Worm (Caenorhabditis elegans): Measurements from ENCODE around the gene Y44A6D.3.
A peak's percentile ranks its signal among the peaks of the same experiment; 100 is the strongest.

The Y44A6D.3 gene

DNA sequence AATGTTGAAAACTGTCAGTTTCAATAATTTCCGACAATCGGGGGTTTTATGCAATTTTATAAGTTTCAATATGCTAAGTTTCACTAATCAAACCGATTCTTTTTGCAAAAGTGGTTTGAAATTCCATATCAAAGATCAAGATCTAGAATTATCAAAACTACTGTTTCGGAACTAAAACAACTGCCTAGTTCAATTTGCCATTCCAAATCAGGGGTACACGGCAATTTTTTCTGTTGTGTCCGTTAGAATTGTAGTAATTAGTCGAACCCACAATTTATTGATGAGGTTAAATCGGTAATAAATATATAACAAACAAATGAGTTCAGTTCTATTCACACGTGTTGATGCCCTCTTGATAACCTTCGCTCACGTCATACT lies 6.4 kb downstream of the Y44A6D.3 start:
- TF ChIP-seq elt-1 (tag; optimal IDR thresholded peaks at IDR 0.05; ENCODE audit: borderline replicate concordance, insufficient read depth) = no peak
- no peak for TF ChIP-seq nhr-237 (tag; optimal IDR thresholded peaks at IDR 0.05)

DNA sequence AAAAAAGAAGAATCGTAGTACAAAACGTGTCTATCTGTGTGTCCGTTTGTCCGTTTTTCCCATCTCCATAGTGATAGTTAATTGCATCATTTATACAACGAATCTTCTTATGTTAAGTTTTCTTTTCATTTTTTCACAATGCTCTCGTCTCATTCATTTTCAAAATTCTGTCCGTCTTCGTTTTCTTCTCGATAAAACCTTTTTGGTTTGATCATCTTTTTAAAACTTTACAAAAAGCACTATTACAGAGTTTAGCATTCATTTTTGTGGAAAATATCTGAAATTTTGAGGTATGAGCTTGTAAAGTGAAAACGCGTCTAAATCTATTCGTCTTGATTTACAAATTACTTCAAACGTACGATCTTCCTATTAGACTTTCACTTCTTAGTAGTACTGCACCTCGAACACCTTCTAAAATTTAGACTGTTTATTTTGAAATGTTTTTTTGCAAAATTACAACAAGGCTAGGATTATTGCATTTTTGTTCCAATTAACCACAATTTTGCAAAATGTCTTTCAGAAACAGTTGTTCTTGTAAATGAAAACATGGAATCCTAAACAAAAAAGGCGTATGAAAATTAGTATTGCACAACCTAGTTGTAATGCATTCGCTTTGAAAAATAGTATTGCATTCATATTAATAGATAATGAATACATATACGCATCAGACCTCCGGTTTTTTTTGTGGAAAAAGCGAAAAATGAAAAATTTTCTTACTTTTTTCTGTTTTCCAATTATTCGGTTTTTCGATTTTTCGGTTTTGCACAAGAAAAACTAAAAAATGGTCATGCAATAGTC lies 7.0 kb downstream of the Y44A6D.3 start:
- TF ChIP-seq snpc-4 (tag; optimal IDR thresholded peaks at IDR 0.05) = no peak
- TF ChIP-seq ceh-83 (GFP tag; optimal IDR thresholded peaks at IDR 0.05) = no peak
- TF ChIP-seq hlh-1 (tag; optimal IDR thresholded peaks at IDR 0.05) = no peak
- no peak for TF ChIP-seq pha-4 (tag; optimal IDR thresholded peaks at IDR 0.05)
- no peak for TF ChIP-seq nhr-237 (tag; optimal IDR thresholded peaks at IDR 0.05)
- TF ChIP-seq zip-8 (tag; optimal IDR thresholded peaks at IDR 0.05) = no peak
- TF ChIP-seq mls-2 (tag; optimal IDR thresholded peaks at IDR 0.05) = no peak
- TF ChIP-seq ham-2 (GFP tag; optimal IDR thresholded peaks at IDR 0.05) = no peak
- TF ChIP-seq sptf-1 (tag; optimal IDR thresholded peaks at IDR 0.05) = no peak
- no peak for TF ChIP-seq mab-5 (tag; optimal IDR thresholded peaks at IDR 0.05)
- no peak for TF ChIP-seq sem-2 (GFP tag; optimal IDR thresholded peaks at IDR 0.05)
- TF ChIP-seq M03D4.4 (tag; optimal IDR thresholded peaks at IDR 0.05) = no peak
- no peak for TF ChIP-seq elt-1 (tag; optimal IDR thresholded peaks at IDR 0.05; ENCODE audit: borderline replicate concordance, insufficient read depth)
- TF ChIP-seq lin-13 (tag; optimal IDR thresholded peaks at IDR 0.05) = no peak
- TF ChIP-seq blmp-1 (tag; optimal IDR thresholded peaks at IDR 0.05) = no peak

DNA sequence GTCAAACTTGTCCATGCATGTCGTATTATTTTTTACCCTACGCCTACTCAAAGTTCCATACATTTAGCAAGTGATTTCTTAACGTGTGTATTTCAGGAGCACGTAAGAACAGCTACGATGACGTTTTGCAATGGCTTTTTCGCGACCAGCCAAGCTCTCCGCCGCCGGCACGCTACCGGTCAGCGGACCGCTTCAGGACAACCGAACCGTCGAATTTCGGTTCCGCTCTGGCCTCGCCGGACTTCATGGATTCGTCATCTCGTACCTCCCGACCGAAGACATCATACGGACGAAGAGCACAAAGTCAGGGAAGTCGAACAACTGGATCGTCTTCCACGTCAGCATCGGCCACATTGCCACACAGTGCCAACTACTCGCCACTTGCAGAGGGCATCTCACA lies 8.6 kb downstream of the Y44A6D.3 start:
- TF ChIP-seq nhr-28 (tag; optimal IDR thresholded peaks at IDR 0.05) = no peak
- no peak for TF ChIP-seq elt-1 (tag; optimal IDR thresholded peaks at IDR 0.05; ENCODE audit: borderline replicate concordance, insufficient read depth)
- TF ChIP-seq mep-1 (tag; optimal IDR thresholded peaks at IDR 0.05) = no peak
- no peak for TF ChIP-seq ceh-39 (tag; optimal IDR thresholded peaks at IDR 0.05)
- TF ChIP-seq zip-8 (tag; optimal IDR thresholded peaks at IDR 0.05) = no peak
- TF ChIP-seq lin-32 (GFP tag; optimal IDR thresholded peaks at IDR 0.05) = no peak
- no peak for TF ChIP-seq M03D4.4 (tag; optimal IDR thresholded peaks at IDR 0.05)
- TF ChIP-seq lsy-2 (tag; optimal IDR thresholded peaks at IDR 0.05) = no peak
- no peak for TF ChIP-seq bed-3 (GFP tag; optimal IDR thresholded peaks at IDR 0.05)
- no peak for TF ChIP-seq unc-39 (tag; optimal IDR thresholded peaks at IDR 0.05)

DNA sequence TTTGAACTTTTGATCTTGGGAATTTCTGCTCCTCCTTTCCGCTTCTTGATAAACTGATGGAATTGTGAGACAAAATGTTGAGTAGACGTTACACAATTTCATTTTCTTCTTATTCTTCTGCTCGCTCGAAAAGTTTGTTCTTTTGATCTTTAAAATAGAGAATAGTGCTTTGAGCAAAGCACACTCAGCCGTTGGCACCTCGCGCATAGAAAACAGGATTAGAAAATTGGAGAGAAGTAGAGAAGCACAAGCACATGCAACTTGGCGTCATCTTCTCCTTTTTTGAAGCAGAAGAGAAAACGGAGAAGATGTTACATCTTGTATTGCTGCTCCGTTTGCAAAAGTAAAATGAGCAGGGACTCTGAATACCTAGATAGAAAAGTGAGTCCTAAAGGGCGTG lies 10.0 kb downstream of the Y44A6D.3 start:
- TF ChIP-seq cnd-1 (tag; optimal IDR thresholded peaks at IDR 0.05) (no peak), elt-3 (tag; optimal IDR thresholded peaks at IDR 0.05) (no peak), ces-1 (GFP tag; optimal IDR thresholded peaks at IDR 0.05) (peak; percentile 96), mep-1 (tag; optimal IDR thresholded peaks at IDR 0.05) (peak; percentile 33), unc-62 (GFP tag; optimal IDR thresholded peaks at IDR 0.05) (peak; percentile 30), pha-4 (tag; optimal IDR thresholded peaks at IDR 0.05) (no peak), nhr-12 (tag; optimal IDR thresholded peaks at IDR 0.05) (no peak), mls-2 (tag; optimal IDR thresholded peaks at IDR 0.05) (no peak), mab-5 (tag; optimal IDR thresholded peaks at IDR 0.05) (no peak), ceh-43 (GFP tag; optimal IDR thresholded peaks at IDR 0.05) (no peak), nhr-237 (tag; optimal IDR thresholded peaks at IDR 0.05) (no peak), lin-32 (GFP tag; optimal IDR thresholded peaks at IDR 0.05) (no peak), drap-1 (GFP tag; optimal IDR thresholded peaks at IDR 0.05) (no peak), sptf-1 (tag; optimal IDR thresholded peaks at IDR 0.05) (no peak), bed-3 (GFP tag; optimal IDR thresholded peaks at IDR 0.05) (no peak)

DNA sequence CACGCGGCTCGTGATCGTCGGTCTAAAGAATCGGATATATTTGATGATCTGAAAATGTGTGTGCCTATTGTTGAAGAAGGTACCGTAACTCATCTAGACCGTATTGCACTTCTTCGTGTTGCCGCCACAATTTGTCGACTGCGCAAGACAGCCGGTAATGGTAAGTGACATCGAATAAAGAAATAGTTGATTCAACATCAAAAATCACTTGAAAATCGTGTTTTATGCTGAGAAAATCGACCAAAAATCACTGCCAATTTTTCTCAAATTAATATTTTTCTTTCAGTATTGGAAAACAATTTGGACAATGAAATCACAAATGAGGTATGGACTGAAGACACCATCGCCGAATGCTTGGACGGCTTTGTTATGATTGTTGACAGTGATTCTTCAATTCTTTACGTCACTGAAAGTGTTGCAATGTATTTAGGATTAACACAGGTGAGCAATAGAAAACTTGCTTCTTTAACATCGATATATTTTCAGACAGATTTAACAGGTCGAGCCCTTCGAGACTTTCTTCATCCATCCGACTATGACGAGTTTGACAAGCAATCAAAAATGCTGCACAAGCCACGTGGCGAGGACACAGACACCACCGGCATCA lies 10.8 kb downstream of the Y44A6D.3 start:
- TF ChIP-seq M03D4.4 (tag; optimal IDR thresholded peaks at IDR 0.05) = no peak
- TF ChIP-seq sptf-1 (tag; optimal IDR thresholded peaks at IDR 0.05) = no peak
- TF ChIP-seq ham-2 (GFP tag; optimal IDR thresholded peaks at IDR 0.05) = no peak

DNA sequence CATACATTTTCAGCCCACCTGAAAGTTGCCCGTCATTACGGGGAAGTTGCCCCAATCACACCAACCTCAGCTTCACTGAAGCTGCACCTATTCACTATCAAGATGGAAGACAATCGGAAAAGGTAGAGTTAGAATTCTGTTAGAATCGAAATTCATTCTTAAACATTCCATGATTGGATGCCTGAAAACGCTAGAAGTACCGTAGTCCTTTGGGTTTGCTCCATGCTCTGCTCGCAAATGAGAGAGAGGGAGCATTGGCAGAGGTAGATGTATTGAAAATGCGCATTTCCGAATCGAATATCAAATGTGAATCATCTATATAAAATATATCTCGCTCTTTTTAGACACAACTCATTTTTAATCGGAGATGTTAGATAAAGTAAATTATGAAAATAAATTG lies 11.8 kb downstream of the Y44A6D.3 start, which contains the start of gene hif-1:
Gene hif-1 (plus strand): TSS at position 8 of the 400 bp plus-strand sequence.
- TF ChIP-seq mab-5 (tag; optimal IDR thresholded peaks at IDR 0.05) (no peak), sem-2 (GFP tag; optimal IDR thresholded peaks at IDR 0.05) (no peak), zip-8 (tag; optimal IDR thresholded peaks at IDR 0.05) (no peak), ces-1 (GFP tag; optimal IDR thresholded peaks at IDR 0.05) (no peak), ham-2 (GFP tag; optimal IDR thresholded peaks at IDR 0.05) (no peak), nhr-28 (tag; optimal IDR thresholded peaks at IDR 0.05) (no peak)

All from whole organism, mixed stage, embryonic.